Worm (Caenorhabditis elegans): ENCODE data around the gene sqv-2.

ce11 chrII:2856114-2856513 lies 38.1 kb downstream of the sqv-2 start:
- no peak for TF ChIP-seq F16B12.6 (tag; optimal IDR thresholded peaks at IDR 0.05)
- TF ChIP-seq lin-15B (tag; optimal IDR thresholded peaks at IDR 0.05), result no peak
- TF ChIP-seq efl-1 (optimal IDR thresholded peaks at IDR 0.05), result no peak
- no peak for TF ChIP-seq efl-1 (GFP tag; optimal IDR thresholded peaks at IDR 0.05 in 1 of 2)
- no peak for TF ChIP-seq skn-1 (tag; optimal IDR thresholded peaks at IDR 0.05)
- no peak for TF ChIP-seq unc-62 (GFP tag; optimal IDR thresholded peaks at IDR 0.05)
- no peak for TF ChIP-seq mab-9 (GFP tag; IDR thresholded peaks at IDR 0.05)
- TF ChIP-seq alr-1 (tag; optimal IDR thresholded peaks at IDR 0.05; ENCODE audit: borderline replicate concordance), result no peak
- no peak for TF ChIP-seq isw-1 (GFP tag; IDR thresholded peaks at IDR 0.05)
- TF ChIP-seq ces-1 (GFP tag; optimal IDR thresholded peaks at IDR 0.05), result no peak
- no peak for TF ChIP-seq dpl-1 (GFP tag; optimal IDR thresholded peaks at IDR 0.05)
- TF ChIP-seq efl-3 (GFP tag; optimal IDR thresholded peaks at IDR 0.05), result no peak
- no peak for TF ChIP-seq fos-1 (tag; optimal IDR thresholded peaks at IDR 0.05)
- TF ChIP-seq egl-27 (tag; optimal IDR thresholded peaks at IDR 0.05), result no peak
- TF ChIP-seq nhr-237 (tag; optimal IDR thresholded peaks at IDR 0.05), result no peak
